Worm (Caenorhabditis elegans): Measurements from ENCODE around the gene tnt-3.

- TF ChIP-seq cog-1 (tag; optimal IDR thresholded peaks at IDR 0.05) (no peak), flt-1 (GFP tag; IDR thresholded peaks at IDR 0.05) (no peak), ztf-23 (GFP tag; IDR thresholded peaks at IDR 0.05) (no peak), ref-1 (GFP tag; conservative IDR thresholded peaks at IDR 0.05) (no peak), tab-1 (GFP tag; IDR thresholded peaks at IDR 0.05) (no peak)
Measured at ce11 chrX:7892296-7892695, 52.6 kb downstream of the tnt-3 start, which contains the start of gene C39D10.5.

All from whole organism, midembryonic.